Fruit fly (Drosophila melanogaster) whole organism, embryonic: Measurements from ENCODE around the gene CG2955.

ENCODE experiments used
- ATbp ChIP-seq: fragments of 200-800 bp; sonication (Bioruptor generic); optimal IDR thresholded peaks from 2 replicates; lab custom pipeline; 2017; ENCODE audit warnings: missing biosample characterization, mild to moderate bottlenecking, missing genetic modification characterization, missing genetic modification reagents
- Ada2b ChIP-seq: fragments of 200-800 bp; sonication (Bioruptor generic); IDR thresholded peaks from 2 replicates; pipeline ENCODE4 v1.3.6; 2022; ENCODE audit warnings: missing biosample characterization, missing genetic modification characterization
- Atf3 ChIP-seq: fragments of 200-800 bp; sonication (Bioruptor generic); optimal IDR thresholded peaks from 3 replicates; lab custom pipeline; 2016; ENCODE audit warnings: missing biosample characterization, missing genetic modification characterization
- B-H1 ChIP-seq: fragments of 200-800 bp; sonication (Bioruptor generic); IDR thresholded peaks from 3 replicates; pipeline ENCODE4 v1.3.6; 2022; ENCODE audit warnings: missing biosample characterization, missing genetic modification characterization
- CG10274 ChIP-seq: fragments of 200-800 bp; sonication (Bioruptor generic); optimal IDR thresholded peaks from 3 replicates; lab custom pipeline; 2017; ENCODE audit warnings: missing biosample characterization, mild to moderate bottlenecking, missing genetic modification characterization
- CG10543 ChIP-seq: fragments of 200-800 bp; sonication (Bioruptor generic); optimal IDR thresholded peaks from 3 replicates; lab custom pipeline; 2017; ENCODE audit warnings: missing biosample characterization, mild to moderate bottlenecking, missing genetic modification characterization, moderate library complexity
- CG10979 ChIP-seq: fragments of 200-800 bp; sonication (Bioruptor generic); optimal IDR thresholded peaks from 2 replicates; lab custom pipeline; 2018; ENCODE audit warnings: missing biosample characterization, mild to moderate bottlenecking, missing genetic modification characterization, moderate library complexity
- CG11723 ChIP-seq: fragments of 200-800 bp; sonication (Bioruptor generic); optimal IDR thresholded peaks from 2 replicates; lab custom pipeline; 2017; ENCODE audit warnings: missing biosample characterization, mild to moderate bottlenecking, missing genetic modification characterization
- CG12744 ChIP-seq: fragments of 200-800 bp; sonication (Bioruptor generic); optimal IDR thresholded peaks from 2 replicates; lab custom pipeline; 2016; ENCODE audit warnings: missing biosample characterization, missing genetic modification characterization
- CG13624 ChIP-seq: fragments of 200-800 bp; sonication (Bioruptor generic); optimal IDR thresholded peaks from 2 replicates; lab custom pipeline; 2016; ENCODE audit warnings: missing biosample characterization, missing genetic modification characterization
- CG15011 ChIP-seq: fragments of 200-800 bp; sonication (Bioruptor generic); optimal IDR thresholded peaks from 3 replicates; lab custom pipeline; 2018; ENCODE audit warnings: missing biosample characterization, mild to moderate bottlenecking, missing genetic modification characterization
- CG15514 ChIP-seq: fragments of 200-800 bp; sonication (Bioruptor generic); optimal IDR thresholded peaks from 3 replicates; lab custom pipeline; 2017; ENCODE audit warnings: missing biosample characterization, missing genetic modification characterization, mild to moderate bottlenecking, moderate library complexity, missing genetic modification reagents
- CG17186 ChIP-seq: fragments of 200-800 bp; sonication (Bioruptor generic); optimal IDR thresholded peaks from 3 replicates; lab custom pipeline; 2017; ENCODE audit warnings: missing biosample characterization, missing genetic modification reagents, missing genetic modification characterization
- CG17361 ChIP-seq: fragments of 200-800 bp; sonication (Bioruptor generic); IDR thresholded peaks from 3 replicates; pipeline ENCODE4 v1.3.6; 2022; ENCODE audit warnings: missing biosample characterization, missing genetic modification characterization
- CG17612 ChIP-seq: fragments of 200-800 bp; sonication (Bioruptor generic); IDR thresholded peaks from 2 replicates; pipeline ENCODE4 v1.3.6; 2022; ENCODE audit warnings: missing biosample characterization, missing genetic modification characterization
- CG2116 ChIP-seq: fragments of 200-800 bp; sonication (Bioruptor generic); optimal IDR thresholded peaks from 3 replicates; lab custom pipeline; 2018; ENCODE audit warnings: missing biosample characterization, mild to moderate bottlenecking, missing genetic modification characterization
- CG2712 ChIP-seq: fragments of 200-800 bp; optimal IDR thresholded peaks from 3 replicates; lab custom pipeline; 2019; ENCODE audit warnings: missing biosample characterization, mild to moderate bottlenecking, missing genetic modification characterization, moderate library complexity
- CG30020 ChIP-seq: fragments of 200-800 bp; optimal IDR thresholded peaks from 2 replicates; lab custom pipeline; 2019; ENCODE audit warnings: missing biosample characterization, mild to moderate bottlenecking, missing genetic modification characterization, moderate library complexity
- CG30403 ChIP-seq: fragments of 200-800 bp; sonication (Bioruptor generic); optimal IDR thresholded peaks from 3 replicates; lab custom pipeline; 2016; ENCODE audit warnings: missing biosample characterization, missing genetic modification characterization
- CG3838 ChIP-seq: fragments of 200-800 bp; sonication (Bioruptor generic); optimal IDR thresholded peaks from 3 replicates; lab custom pipeline; 2016; ENCODE audit warnings: missing biosample characterization, missing genetic modification characterization
- CG42726 ChIP-seq: fragments of 200-800 bp; sonication (Bioruptor generic); IDR thresholded peaks from 2 replicates; pipeline ENCODE4 v1.3.6; 2022; ENCODE audit warnings: missing biosample characterization, missing genetic modification characterization; ENCODE audit not compliant: partially characterized antibody
- CG7357 ChIP-seq: fragments of 200-800 bp; sonication (Bioruptor generic); IDR thresholded peaks from 3 replicates; pipeline ENCODE4 v1.3.6; 2022; ENCODE audit warnings: missing biosample characterization, missing genetic modification characterization
- CG7839 ChIP-seq: fragments of 200-800 bp; sonication (Bioruptor generic); optimal IDR thresholded peaks from 3 replicates; lab custom pipeline; 2018; ENCODE audit warnings: missing biosample characterization, mild to moderate bottlenecking, missing genetic modification characterization, moderate library complexity
- CG8944 ChIP-seq: fragments of 200-800 bp; sonication (Bioruptor generic); optimal IDR thresholded peaks from 3 replicates; lab custom pipeline; 2016; ENCODE audit warnings: missing biosample characterization, missing genetic modification characterization
- CG9437 ChIP-seq: fragments of 200-800 bp; sonication (Bioruptor generic); optimal IDR thresholded peaks from 2 replicates; lab custom pipeline; 2018; ENCODE audit warnings: missing biosample characterization, mild to moderate bottlenecking, missing genetic modification characterization
- CG9932 ChIP-seq: fragments of 200-800 bp; sonication (Bioruptor generic); IDR thresholded peaks from 2 replicates; pipeline ENCODE4 v1.3.6; 2022; ENCODE audit warnings: missing biosample characterization, missing genetic modification characterization
- Chrac-16 ChIP-seq: fragments of 200-800 bp; sonication (Bioruptor generic); optimal IDR thresholded peaks from 3 replicates; lab custom pipeline; 2016; ENCODE audit warnings: missing biosample characterization, missing genetic modification characterization
- Dip2 ChIP-seq: fragments of 200-800 bp; sonication (Bioruptor generic); IDR thresholded peaks from 2 replicates; pipeline ENCODE4 v1.3.6; 2022; ENCODE audit warnings: missing biosample characterization, missing genetic modification characterization
- Doc2 ChIP-seq: fragments of 200-800 bp; sonication (Bioruptor generic); IDR thresholded peaks from 2 replicates; pipeline ENCODE4 v1.3.6; 2022; ENCODE audit warnings: missing biosample characterization, missing genetic modification characterization
- Doc3 ChIP-seq: fragments of 200-800 bp; sonication (Bioruptor generic); IDR thresholded peaks from 3 replicates; pipeline ENCODE4 v1.3.6; 2022; ENCODE audit warnings: missing biosample characterization, missing genetic modification characterization; ENCODE audit not compliant: partially characterized antibody
- Ets65A ChIP-seq: fragments of 200-800 bp; sonication (Bioruptor generic); peaks from one replicate; lab custom pipeline; 2016; ENCODE audit warnings: missing biosample characterization, missing genetic modification characterization
- GATAe ChIP-seq: fragments of 200-800 bp; sonication (Bioruptor generic); conservative IDR thresholded peaks from 2 replicates; pipeline ENCODE4 v1.3.6; 2022; ENCODE audit warnings: missing biosample characterization, missing genetic modification characterization
- MBD-R2 ChIP-seq: fragments of 200-800 bp; sonication (Bioruptor generic); IDR thresholded peaks from 2 replicates; pipeline ENCODE4 v1.3.6; 2022; ENCODE audit warnings: missing biosample characterization, missing genetic modification characterization
- Sox102F ChIP-seq: fragments of 200-800 bp; sonication (Bioruptor generic); optimal IDR thresholded peaks from 2 replicates; lab custom pipeline; 2018; ENCODE audit warnings: missing biosample characterization, mild to moderate bottlenecking, missing genetic modification characterization, moderate library complexity
- Xrp1 ChIP-seq: fragments of 200-800 bp; sonication (Bioruptor generic); IDR thresholded peaks from 2 replicates; pipeline ENCODE4 v1.3.6; 2022; ENCODE audit warnings: missing biosample characterization, missing genetic modification characterization
- bbx ChIP-seq: fragments of 200-800 bp; sonication (Bioruptor generic); IDR thresholded peaks from 2 replicates; pipeline ENCODE4 v1.3.6; 2022; ENCODE audit warnings: missing biosample characterization, missing genetic modification characterization; ENCODE audit not compliant: partially characterized antibody
- chinmo ChIP-seq: fragments of 200-800 bp; sonication (Bioruptor generic); IDR thresholded peaks from 4 replicates; pipeline ENCODE4 v1.3.6; 2022; ENCODE audit warnings: missing biosample characterization, missing genetic modification characterization; ENCODE audit not compliant: partially characterized antibody
- ci ChIP-seq: fragments of 200-800 bp; sonication (Bioruptor generic); IDR thresholded peaks from 3 replicates; pipeline ENCODE4 v1.3.6; 2022; ENCODE audit warnings: missing biosample characterization, missing genetic modification characterization
- emc ChIP-seq: fragments of 200-800 bp; sonication (Bioruptor generic); optimal IDR thresholded peaks from 2 replicates; lab custom pipeline; 2016; ENCODE audit warnings: missing biosample characterization, missing genetic modification characterization
- gem ChIP-seq: fragments of 200-800 bp; sonication (Bioruptor generic); optimal IDR thresholded peaks from 2 replicates; lab custom pipeline; 2019; ENCODE audit warnings: missing biosample characterization, mild to moderate bottlenecking, missing genetic modification characterization, moderate library complexity
- jumu ChIP-seq: fragments of 200-800 bp; sonication (Bioruptor generic); optimal IDR thresholded peaks from 3 replicates; lab custom pipeline; 2016; ENCODE audit warnings: missing biosample characterization, missing genetic modification characterization
- lov ChIP-seq, 2 experiments: fragments of 200-800 bp in 1 of 2; fragments of >200 bp in 1 of 2; sonication (Bioruptor generic) in 1 of 2; IDR thresholded peaks in 1 of 2; optimal IDR thresholded peaks in 1 of 2; 2 replicates in 1 of 2; 3 replicates in 1 of 2; pipeline versions ENCODE4 v1.3.6 to Lab custom; 2017 to 2022; ENCODE audit warnings: missing biosample characterization in 1 of 2, missing genetic modification characterization in 1 of 2
- pho ChIP-seq: fragments of 200-800 bp; sonication (Bioruptor generic); optimal IDR thresholded peaks from 2 replicates; lab custom pipeline; 2016; ENCODE audit warnings: missing biosample characterization, missing genetic modification characterization
- pnt ChIP-seq: fragments of 200-800 bp; sonication (Bioruptor generic); optimal IDR thresholded peaks from 3 replicates; lab custom pipeline; 2016; ENCODE audit warnings: missing biosample characterization, missing genetic modification characterization
- prd ChIP-seq, 3 experiments: fragments of >200 bp in 2 of 3; fragments of 200-800 bp in 1 of 3; sonication (Bioruptor generic) in 1 of 3; optimal IDR thresholded peaks in 2 of 3; IDR thresholded peaks in 1 of 3; 2 replicates in 2 of 3; 3 replicates in 1 of 3; pipeline versions ENCODE4 v1.3.6 to Lab custom; 2017 to 2022; ENCODE audit warnings: missing biosample characterization in 1 of 3, missing genetic modification characterization in 1 of 3
- slp2 ChIP-seq: fragments of 200-800 bp; sonication (Bioruptor generic); optimal IDR thresholded peaks from 2 replicates; lab custom pipeline; 2016; ENCODE audit warnings: missing biosample characterization, missing genetic modification characterization
- sqz ChIP-seq: fragments of 200-800 bp; sonication (Bioruptor generic); optimal IDR thresholded peaks from 3 replicates; lab custom pipeline; 2018; ENCODE audit warnings: missing biosample characterization, mild to moderate bottlenecking, missing genetic modification characterization
- ttk ChIP-seq: fragments of 200-800 bp; sonication (Bioruptor generic); IDR thresholded peaks from 2 replicates; pipeline ENCODE4 v2.1.2; 2022; ENCODE audit warnings: missing biosample characterization, missing genetic modification characterization
- twi ChIP-seq: fragments of 200-800 bp; optimal IDR thresholded peaks from 2 replicates; lab custom pipeline; 2019; ENCODE audit warnings: missing biosample characterization, mild to moderate bottlenecking, missing genetic modification characterization, moderate library complexity
- wdn ChIP-seq: fragments of 200-800 bp; sonication (Bioruptor generic); IDR thresholded peaks from 2 replicates; pipeline ENCODE4 v1.3.6; 2022; ENCODE audit warnings: missing biosample characterization, missing genetic modification characterization
- zfh2 ChIP-seq: fragments of 200-800 bp; sonication (Bioruptor generic); optimal IDR thresholded peaks from 2 replicates; lab custom pipeline; 2016; ENCODE audit warnings: missing biosample characterization, missing genetic modification characterization

CG2955 gene

DNA sequence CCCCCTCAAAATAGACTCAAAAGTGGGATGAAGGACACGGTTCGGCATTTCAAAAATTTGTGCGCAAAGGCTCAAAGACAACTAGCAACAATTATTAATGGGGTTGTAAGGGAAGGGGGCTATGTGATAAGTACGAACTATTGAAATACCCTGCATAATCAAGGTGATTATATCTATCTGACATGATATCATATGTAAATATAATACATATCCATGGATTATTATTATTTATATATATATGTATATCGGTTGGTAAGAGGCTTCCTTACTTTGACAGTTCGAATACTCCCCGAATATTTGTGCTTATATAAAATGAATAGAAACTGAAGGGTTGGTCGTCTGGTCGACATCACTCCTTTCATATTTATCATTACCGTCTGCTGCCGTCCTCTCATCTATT lies 15.1 kb upstream of the CG2955 start (continued):
- TF ChIP-seq CG13624 (GFP tag; lab: Kevin White, UChicago), result no peak
- peak; percentile 48; the same call in 2 of the 3 replicates for TF ChIP-seq CG17361 (GFP tag; lab: Robert Waterston, UW)
- TF ChIP-seq CG7357 (GFP tag; lab: Robert Waterston, UW), result no peak
- TF ChIP-seq CG2116, result no peak
- TF ChIP-seq MBD-R2 (GFP tag; lab: Robert Waterston, UW), result no peak
- peak; percentile 17 for TF ChIP-seq CG7839 (tag; lab: Kevin White, UChicago)
- no peak for TF ChIP-seq CG10543
- TF ChIP-seq Xrp1 (GFP tag; lab: Robert Waterston, UW), result peak; percentile 42; the same call in 1 of the 2 replicates
- TF ChIP-seq sqz (GFP tag; lab: Kevin White, UChicago), result no peak
- TF ChIP-seq ATbp (GFP tag; lab: Kevin White, UChicago), result no peak
- TF ChIP-seq CG15514 (GFP tag; lab: Kevin White, UChicago), result peak; percentile 1
- TF ChIP-seq CG12744, result no peak
- TF ChIP-seq GATAe (GFP tag; lab: Robert Waterston, UW), result no peak
- no peak for TF ChIP-seq Ada2b (GFP tag; lab: Robert Waterston, UW)
- TF ChIP-seq zfh2, result no peak
- no peak for TF ChIP-seq CG30020 (tag; lab: Kevin White, UChicago)
- no peak for TF ChIP-seq CG8944 (GFP tag; lab: Kevin White, UChicago)
- no peak for TF ChIP-seq Doc3 (GFP tag; lab: Robert Waterston, UW)
- no peak for TF ChIP-seq CG42726 (GFP tag; lab: Robert Waterston, UW)
- TF ChIP-seq CG17612 (GFP tag; lab: Robert Waterston, UW), result no peak
- TF ChIP-seq CG2712 (tag; lab: Kevin White, UChicago), result peak; percentile 62
- no peak for TF ChIP-seq Doc2 (GFP tag; lab: Robert Waterston, UW)
- TF ChIP-seq gem (tag; lab: Kevin White, UChicago), result peak; percentile 18
- TF ChIP-seq CG9932 (GFP tag; lab: Robert Waterston, UW), result no peak
- TF ChIP-seq CG10979, result peak; percentile 11
- no peak for TF ChIP-seq CG9437 (GFP tag; lab: Kevin White, UChicago)
- no peak for TF ChIP-seq CG30403 (GFP tag; lab: Kevin White, UChicago)
- no peak for TF ChIP-seq Dip2 (GFP tag; lab: Robert Waterston, UW)
- TF ChIP-seq Chrac-16, result no peak
- no peak for TF ChIP-seq prd (optimal IDR thresholded peaks at IDR 0.05; lab: Kevin White, UChicago)
- TF ChIP-seq prd (GFP tag; IDR thresholded peaks at IDR 0.05; lab: Robert Waterston, UW), result peak; percentile 36; the same call in 1 of the 3 replicates
- TF ChIP-seq, all 482 proteins: peak for 25

DNA sequence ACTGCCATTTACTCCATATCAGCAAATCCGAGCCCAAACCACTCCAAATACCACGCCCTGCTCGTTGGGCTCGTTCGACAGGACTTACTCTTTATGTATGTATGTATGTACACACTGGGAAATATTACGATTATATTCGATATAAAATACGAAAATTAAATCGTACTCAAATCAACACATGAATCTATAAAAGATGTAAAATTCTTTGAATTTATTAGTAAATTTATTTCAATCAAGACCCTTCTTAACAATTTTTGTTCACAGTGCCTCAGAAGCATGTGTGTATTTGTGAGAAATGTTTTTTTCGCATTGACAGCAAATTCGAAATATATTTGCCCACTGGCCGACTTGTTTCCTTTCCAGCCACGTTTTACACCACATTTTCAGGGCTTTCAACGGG lies 2.8 kb upstream of the CG2955 start:
- TF ChIP-seq jumu (GFP tag; lab: Kevin White, UChicago), result no peak
- no peak for TF ChIP-seq slp2
- TF ChIP-seq bbx (GFP tag; lab: Robert Waterston, UW), result no peak
- TF ChIP-seq CG10274 (GFP tag; lab: Kevin White, UChicago), result no peak
- TF ChIP-seq B-H1 (GFP tag; lab: Robert Waterston, UW), result no peak
- no peak for TF ChIP-seq pnt
- TF ChIP-seq twi (tag; lab: Kevin White, UChicago), result no peak
- no peak for TF ChIP-seq CG3838 (GFP tag; lab: Kevin White, UChicago)
- peak; percentile 33 for TF ChIP-seq Sox102F (GFP tag; lab: Kevin White, UChicago)
- TF ChIP-seq emc (GFP tag; lab: Kevin White, UChicago), result no peak
- no peak for TF ChIP-seq CG11723 (GFP tag; lab: Kevin White, UChicago)
- TF ChIP-seq pho (GFP tag; lab: Kevin White, UChicago), result no peak
- no peak for TF ChIP-seq Atf3 (GFP tag; lab: Kevin White, UChicago)
- no peak for TF ChIP-seq wdn
- 0 out of 3 replicates have a peak, but pooled peaks have one; percentile 22 for TF ChIP-seq ci (GFP tag; lab: Robert Waterston, UW)
- no peak for TF ChIP-seq CG17186
- no peak for TF ChIP-seq Ets65A (GFP tag; lab: Kevin White, UChicago)
- TF ChIP-seq ttk, result no peak
- no peak for TF ChIP-seq chinmo (GFP tag; lab: Robert Waterston, UW)
- peak; percentile 40; the same call in 1 of the 2 replicates for TF ChIP-seq Xrp1 (GFP tag; lab: Robert Waterston, UW)
- no peak for TF ChIP-seq lov (optimal IDR thresholded peaks at IDR 0.05; lab: Kevin White, UChicago)
- TF ChIP-seq lov (GFP tag; IDR thresholded peaks at IDR 0.05; lab: Robert Waterston, UW), result no peak
- TF ChIP-seq CG15011 (GFP tag; lab: Kevin White, UChicago), result no peak
